Worm (Caenorhabditis elegans) whole organism, L1 larva: ENCODE results near the gene ras-1.

Experiments used
- aly-2 ChIP-seq: fragments of 150-350 bp; optimal IDR thresholded peaks from 2 replicates; lab custom pipeline; 2014; ENCODE audit warnings: missing biosample characterization, missing genetic modification characterization
- ceh-63 ChIP-seq: fragments of 200-800 bp; sonication (Bioruptor generic); optimal IDR thresholded peaks from 2 replicates; lab custom pipeline; 2018; ENCODE audit warnings: mild to moderate bottlenecking, missing genetic modification characterization, missing compliant biosample characterization
- ces-1 ChIP-seq: fragments of 150-350 bp; optimal IDR thresholded peaks from 2 replicates; lab custom pipeline; 2014; ENCODE audit warnings: missing biosample characterization, missing genetic modification reagents, missing genetic modification characterization
- grh-1 ChIP-seq: fragments of 200-800 bp; sonication (Bioruptor generic); IDR thresholded peaks from 2 replicates; pipeline ENCODE4 v1.3.6; 2022; ENCODE audit warnings: missing genetic modification reagents, missing genetic modification characterization, missing compliant biosample characterization
- nhr-237 ChIP-seq: fragments of 150-350 bp; optimal IDR thresholded peaks from 2 replicates; lab custom pipeline; 2014; ENCODE audit warnings: missing biosample characterization, missing genetic modification characterization

- no peak for TF ChIP-seq aly-2
- TF ChIP-seq ces-1, result no peak
- TF ChIP-seq grh-1 (GFP tag; lab: Robert Waterston, UW), result no peak
- no peak for TF ChIP-seq ceh-63 (GFP tag; lab: Kevin White, UChicago)
- no peak for TF ChIP-seq nhr-237
Measured at ce11 chrII:12302354-12302753, 49.7 kb downstream of the ras-1 start, which contains the start of gene C50E10.1.
